Fruit fly (Drosophila melanogaster) whole organism, embryonic: ENCODE results near the gene srl.

Experiments
- Atf3 ChIP-seq: fragments of 200-800 bp; sonication (Bioruptor generic); optimal IDR thresholded peaks from 3 replicates; lab custom pipeline; 2016; ENCODE audit warnings: missing biosample characterization, missing genetic modification characterization
- Atf6 ChIP-seq: fragments of 200-800 bp; sonication (Bioruptor generic); IDR thresholded peaks from 2 replicates; pipeline ENCODE4 v1.3.6; 2022; ENCODE audit warnings: missing biosample characterization, missing genetic modification characterization
- B-H2 ChIP-seq: fragments of 200-800 bp; sonication (Bioruptor generic); optimal IDR thresholded peaks from 2 replicates; lab custom pipeline; 2018; ENCODE audit warnings: missing biosample characterization, mild to moderate bottlenecking, missing genetic modification characterization
- CG10274 ChIP-seq: fragments of 200-800 bp; sonication (Bioruptor generic); optimal IDR thresholded peaks from 3 replicates; lab custom pipeline; 2017; ENCODE audit warnings: missing biosample characterization, mild to moderate bottlenecking, missing genetic modification characterization
- CG17612 ChIP-seq: fragments of 200-800 bp; sonication (Bioruptor generic); IDR thresholded peaks from 2 replicates; pipeline ENCODE4 v1.3.6; 2022; ENCODE audit warnings: missing biosample characterization, missing genetic modification characterization
- CG18764 ChIP-seq: fragments of 200-800 bp; sonication (Bioruptor generic); optimal IDR thresholded peaks from 3 replicates; lab custom pipeline; 2016; ENCODE audit warnings: missing biosample characterization, missing genetic modification characterization
- CG2129 ChIP-seq: fragments of 200-800 bp; sonication (Bioruptor generic); IDR thresholded peaks from 2 replicates; pipeline ENCODE4 v1.3.6; 2022; ENCODE audit warnings: missing biosample characterization, missing genetic modification characterization; ENCODE audit not compliant: partially characterized antibody
- CG3065 ChIP-seq: fragments of 200-800 bp; sonication (Bioruptor generic); optimal IDR thresholded peaks from 2 replicates; lab custom pipeline; 2016; ENCODE audit warnings: missing biosample characterization, missing genetic modification characterization
- CG3281 ChIP-seq: fragments of 200-800 bp; sonication (Bioruptor generic); optimal IDR thresholded peaks from 3 replicates; lab custom pipeline; 2017; ENCODE audit warnings: missing biosample characterization, mild to moderate bottlenecking, missing genetic modification characterization
- CG4360 ChIP-seq: fragments of 200-800 bp; sonication (Bioruptor generic); IDR thresholded peaks from 2 replicates; pipeline ENCODE4 v1.3.6; 2022; ENCODE audit warnings: missing biosample characterization, missing genetic modification characterization
- CG4730 ChIP-seq: fragments of 200-800 bp; sonication (Bioruptor generic); IDR thresholded peaks from 2 replicates; pipeline ENCODE4 v1.3.6; 2022; ENCODE audit warnings: missing biosample characterization, missing genetic modification characterization
- CG7745 ChIP-seq: fragments of 200-800 bp; sonication (Bioruptor generic); optimal IDR thresholded peaks from 2 replicates; lab custom pipeline; 2018; ENCODE audit warnings: missing biosample characterization, mild to moderate bottlenecking, missing genetic modification characterization, moderate library complexity
- CG8281 ChIP-seq: fragments of 200-800 bp; sonication (Bioruptor generic); optimal IDR thresholded peaks from 2 replicates; lab custom pipeline; 2018; ENCODE audit warnings: missing biosample characterization, mild to moderate bottlenecking, missing genetic modification characterization, moderate library complexity
- CG8765 ChIP-seq: fragments of 200-800 bp; sonication (Bioruptor generic); IDR thresholded peaks from 2 replicates; pipeline ENCODE4 v1.3.6; 2022; ENCODE audit warnings: missing biosample characterization, missing genetic modification characterization
- CoRest ChIP-seq: fragments of 200-800 bp; sonication (Bioruptor generic); optimal IDR thresholded peaks from 3 replicates; lab custom pipeline; 2018; ENCODE audit warnings: missing biosample characterization, mild to moderate bottlenecking, missing genetic modification characterization, moderate library complexity
- Deaf1 ChIP-seq: fragments of 200-800 bp; optimal IDR thresholded peaks from 3 replicates; lab custom pipeline; 2019; ENCODE audit warnings: missing biosample characterization, mild to moderate bottlenecking, missing genetic modification characterization, moderate library complexity
- Dip3 ChIP-seq: fragments of 200-800 bp; sonication (Bioruptor generic); optimal IDR thresholded peaks from 3 replicates; lab custom pipeline; 2016; ENCODE audit warnings: missing biosample characterization, missing genetic modification characterization
- Doc2 ChIP-seq: fragments of 200-800 bp; sonication (Bioruptor generic); IDR thresholded peaks from 2 replicates; pipeline ENCODE4 v1.3.6; 2022; ENCODE audit warnings: missing biosample characterization, missing genetic modification characterization
- Dp ChIP-seq: fragments of 200-800 bp; sonication (Bioruptor generic); optimal IDR thresholded peaks from 2 replicates; lab custom pipeline; 2018; ENCODE audit warnings: missing biosample characterization, mild to moderate bottlenecking, missing genetic modification characterization, moderate library complexity
- Fer1 ChIP-seq: fragments of 200-800 bp; sonication (Bioruptor generic); optimal IDR thresholded peaks from 2 replicates; lab custom pipeline; 2017; ENCODE audit warnings: missing biosample characterization, mild to moderate bottlenecking, missing genetic modification characterization
- H2.0 ChIP-seq: fragments of 200-800 bp; sonication (Bioruptor generic); IDR thresholded peaks from 2 replicates; pipeline ENCODE4 v1.3.6; 2022; ENCODE audit warnings: missing biosample characterization, missing genetic modification characterization
- HLH54F ChIP-seq: fragments of 200-800 bp; sonication (Bioruptor generic); optimal IDR thresholded peaks from 3 replicates; lab custom pipeline; 2016; ENCODE audit warnings: missing biosample characterization, missing genetic modification characterization
- Med ChIP-seq: fragments of 200-800 bp; sonication (Bioruptor generic); peaks from one replicate; lab custom pipeline; 2016; ENCODE audit warnings: missing biosample characterization, missing genetic modification characterization, mild to moderate bottlenecking, inconsistent platforms, moderate library complexity
- Rx ChIP-seq: fragments of 200-800 bp; sonication (Bioruptor generic); IDR thresholded peaks from 2 replicates; pipeline ENCODE4 v1.3.6; 2022; ENCODE audit warnings: missing biosample characterization, missing genetic modification characterization
- Six4 ChIP-seq: fragments of 200-800 bp; sonication (Bioruptor generic); optimal IDR thresholded peaks from 2 replicates; lab custom pipeline; 2016; ENCODE audit warnings: missing biosample characterization, missing genetic modification characterization
- Stat92E ChIP-seq, 3 experiments: fragments of >200 bp in 2 of 3; fragments of 200-800 bp in 1 of 3; sonication (Bioruptor generic) in 1 of 3; optimal IDR thresholded peaks; 2 replicates each; lab custom pipeline; 2017 to 2019; ENCODE audit warnings: missing biosample characterization in 3 of 3, missing genetic modification characterization in 3 of 3, mild to moderate bottlenecking in 1 of 3, moderate library complexity in 1 of 3
- TFAM ChIP-seq: fragments of 200-800 bp; sonication (Bioruptor generic); optimal IDR thresholded peaks from 2 replicates; lab custom pipeline; 2017; ENCODE audit warnings: missing biosample characterization, missing genetic modification characterization, inconsistent platforms
- al ChIP-seq: fragments of 200-800 bp; sonication (Bioruptor generic); IDR thresholded peaks from 2 replicates; pipeline ENCODE4 v1.3.6; 2022; ENCODE audit warnings: missing biosample characterization, missing genetic modification characterization
- az2 ChIP-seq: fragments of 200-800 bp; sonication (Bioruptor generic); optimal IDR thresholded peaks from 3 replicates; lab custom pipeline; 2016; ENCODE audit warnings: missing biosample characterization, missing genetic modification characterization
- bigmax ChIP-seq: fragments of 200-800 bp; sonication (Bioruptor generic); optimal IDR thresholded peaks from 2 replicates; lab custom pipeline; 2018; ENCODE audit warnings: missing biosample characterization, mild to moderate bottlenecking, missing genetic modification characterization
- bowl ChIP-seq: fragments of 200-800 bp; sonication (Bioruptor generic); IDR thresholded peaks from 2 replicates; pipeline ENCODE4 v1.3.6; 2022; ENCODE audit warnings: missing biosample characterization, missing genetic modification characterization
- dan ChIP-seq: fragments of 200-800 bp; sonication (Bioruptor generic); IDR thresholded peaks from 2 replicates; pipeline ENCODE4 v1.3.6; 2022; ENCODE audit warnings: missing biosample characterization, missing genetic modification characterization
- dimm ChIP-seq: fragments of 200-800 bp; sonication (Bioruptor generic); IDR thresholded peaks from 2 replicates; pipeline ENCODE4 v1.3.6; 2022; ENCODE audit warnings: missing biosample characterization, missing genetic modification characterization
- fru ChIP-seq: fragments of >200 bp; optimal IDR thresholded peaks from 2 replicates; lab custom pipeline; 2017
- gce ChIP-seq: fragments of 200-800 bp; sonication (Bioruptor generic); IDR thresholded peaks from 3 replicates; pipeline ENCODE4 v1.3.6; 2022; ENCODE audit warnings: missing biosample characterization, missing genetic modification characterization
- ham ChIP-seq: fragments of 200-800 bp; sonication (Bioruptor generic); IDR thresholded peaks from 2 replicates; pipeline ENCODE4 v1.3.6; 2022; ENCODE audit warnings: missing biosample characterization, missing genetic modification characterization
- her ChIP-seq: fragments of 200-800 bp; sonication (Bioruptor generic); optimal IDR thresholded peaks from 2 replicates; lab custom pipeline; 2016; ENCODE audit warnings: missing biosample characterization, missing genetic modification characterization
- hkb ChIP-seq, 2 experiments: fragments of 200-800 bp in 1 of 2; fragments of >200 bp in 1 of 2; sonication (Bioruptor generic) in 1 of 2; IDR thresholded peaks in 1 of 2; optimal IDR thresholded peaks in 1 of 2; 2 replicates each; pipeline versions ENCODE4 v1.3.6 to Lab custom; 2017 to 2022; ENCODE audit warnings: missing biosample characterization in 1 of 2, missing genetic modification characterization in 1 of 2
- inv ChIP-seq: fragments of 200-800 bp; sonication (Bioruptor generic); IDR thresholded peaks from 2 replicates; pipeline ENCODE4 v1.3.6; 2022; ENCODE audit warnings: missing biosample characterization, missing genetic modification characterization; ENCODE audit not compliant: partially characterized antibody
- kni ChIP-seq: fragments of 200-800 bp; sonication (Bioruptor generic); optimal IDR thresholded peaks from 3 replicates; lab custom pipeline; 2017; ENCODE audit warnings: mild to moderate bottlenecking, missing biosample characterization, missing genetic modification reagents, missing genetic modification characterization
- nerfin-1 ChIP-seq: fragments of 200-800 bp; sonication (Bioruptor generic); optimal IDR thresholded peaks from 3 replicates; lab custom pipeline; 2019; ENCODE audit warnings: missing biosample characterization, mild to moderate bottlenecking, missing genetic modification characterization, moderate library complexity
- pb ChIP-seq: fragments of 200-800 bp; sonication (Bioruptor generic); optimal IDR thresholded peaks from 3 replicates; lab custom pipeline; 2016; ENCODE audit warnings: missing biosample characterization, missing genetic modification characterization
- pnt ChIP-seq: fragments of 200-800 bp; sonication (Bioruptor generic); optimal IDR thresholded peaks from 3 replicates; lab custom pipeline; 2016; ENCODE audit warnings: missing biosample characterization, missing genetic modification characterization
- prd ChIP-seq, 3 experiments: fragments of >200 bp in 2 of 3; fragments of 200-800 bp in 1 of 3; sonication (Bioruptor generic) in 1 of 3; optimal IDR thresholded peaks in 2 of 3; IDR thresholded peaks in 1 of 3; 2 replicates in 2 of 3; 3 replicates in 1 of 3; pipeline versions ENCODE4 v1.3.6 to Lab custom; 2017 to 2022; ENCODE audit warnings: missing biosample characterization in 1 of 3, missing genetic modification characterization in 1 of 3
- psq ChIP-seq: fragments of 200-800 bp; sonication (Bioruptor generic); optimal IDR thresholded peaks from 2 replicates; lab custom pipeline; 2017; ENCODE audit warnings: missing biosample characterization, missing genetic modification characterization
- run ChIP-seq: fragments of 200-800 bp; sonication (Bioruptor generic); optimal IDR thresholded peaks from 3 replicates; lab custom pipeline; 2018; ENCODE audit warnings: missing biosample characterization, mild to moderate bottlenecking, missing genetic modification characterization
- scrt ChIP-seq: fragments of 200-800 bp; sonication (Bioruptor generic); optimal IDR thresholded peaks from 2 replicates; lab custom pipeline; 2018; ENCODE audit warnings: missing biosample characterization, mild to moderate bottlenecking, missing genetic modification characterization, moderate library complexity
- vfl ChIP-seq: fragments of 200-800 bp; sonication (Bioruptor generic); optimal IDR thresholded peaks from 2 replicates; lab custom pipeline; 2016; ENCODE audit warnings: missing biosample characterization, missing genetic modification characterization
- wek ChIP-seq: fragments of 200-800 bp; sonication (Bioruptor generic); optimal IDR thresholded peaks from 3 replicates; lab custom pipeline; 2018; ENCODE audit warnings: missing biosample characterization, mild to moderate bottlenecking, missing genetic modification characterization, moderate library complexity

srl gene

DNA sequence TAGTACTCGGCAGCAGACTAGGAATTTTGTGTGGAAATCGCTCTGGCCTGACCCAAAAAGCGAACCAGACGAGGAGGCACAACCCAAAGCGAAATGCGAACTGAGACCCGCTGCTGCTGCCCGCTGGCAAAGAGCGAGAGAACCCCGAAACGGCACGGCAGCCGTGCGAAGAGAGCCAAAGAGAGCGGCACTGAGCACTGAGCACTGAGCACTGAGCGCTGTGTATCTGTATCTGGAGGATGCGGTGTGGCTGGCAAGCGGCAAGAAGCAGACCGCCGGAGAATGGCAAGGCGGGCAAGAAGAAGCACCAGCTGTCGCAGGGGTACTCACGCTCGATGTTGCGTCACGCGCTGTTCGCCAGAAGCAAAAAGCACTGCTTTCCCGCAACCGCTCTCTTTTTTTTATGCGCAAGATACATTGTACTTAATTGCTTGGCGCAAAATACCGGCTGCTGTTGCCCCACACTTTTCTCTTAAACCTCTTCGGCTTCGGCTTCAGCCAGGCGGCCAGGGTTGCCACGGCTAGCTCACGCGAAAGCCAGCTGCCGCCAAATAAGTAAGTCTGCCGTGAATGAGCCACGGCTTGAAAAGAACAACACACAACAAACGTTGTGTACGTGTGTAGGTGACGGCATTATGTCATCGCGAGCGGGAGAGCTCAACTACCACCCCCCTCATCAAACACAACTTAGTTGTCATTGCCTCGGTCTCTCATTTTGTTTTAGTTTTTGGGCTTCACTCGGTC, 24.2 kb upstream of the srl start (continued):
- TF ChIP-seq al (GFP tag; lab: Robert Waterston, UW) (no peak), CG8765 (GFP tag; lab: Robert Waterston, UW) (peak; percentile 36; the same call in 1 of the 2 replicates), CG17612 (GFP tag; lab: Robert Waterston, UW) (no peak), CG7745 (tag; lab: Kevin White, UChicago) (no peak), Stat92E (GFP tag; optimal IDR thresholded peaks at IDR 0.05; lab: Kevin White, UChicago) (no peak), CG8281 (tag; lab: Kevin White, UChicago) (no peak), CG3281 (GFP tag; lab: Kevin White, UChicago) (no peak), Six4 (GFP tag; lab: Kevin White, UChicago) (no peak), ham (no peak), dan (GFP tag; lab: Robert Waterston, UW) (no peak), CoRest (tag; lab: Kevin White, UChicago) (no peak), Deaf1 (tag; lab: Kevin White, UChicago) (peak; percentile 64), wek (GFP tag; lab: Kevin White, UChicago) (peak; percentile 44), Atf6 (peak; percentile 27; the same call in 1 of the 2 replicates), H2.0 (GFP tag; lab: Robert Waterston, UW) (no peak), fru (lab: Kevin White, UChicago) (no peak), CG10274 (GFP tag; lab: Kevin White, UChicago) (no peak), Med (GFP tag; lab: Kevin White, UChicago) (peak; percentile 87), psq (GFP tag; lab: Kevin White, UChicago) (no peak), run (tag; lab: Kevin White, UChicago) (no peak), nerfin-1 (no peak), TFAM (GFP tag; lab: Kevin White, UChicago) (no peak), CG4360 (GFP tag; lab: Robert Waterston, UW) (peak; percentile 52; the same call in 1 of the 2 replicates), Dip3 (GFP tag; lab: Kevin White, UChicago) (no peak), B-H2 (GFP tag; lab: Kevin White, UChicago) (no peak), pnt (no peak), prd (optimal IDR thresholded peaks at IDR 0.05; lab: Kevin White, UChicago) (no peak), prd (GFP tag; IDR thresholded peaks at IDR 0.05; lab: Robert Waterston, UW) (no peak), hkb (optimal IDR thresholded peaks at IDR 0.05; lab: Kevin White, UChicago) (no peak), hkb (GFP tag; IDR thresholded peaks at IDR 0.05; lab: Robert Waterston, UW) (peak; percentile 46; the same call in 1 of the 2 replicates), Rx (no peak), inv (GFP tag; lab: Robert Waterston, UW) (no peak), her (GFP tag; lab: Kevin White, UChicago) (peak; percentile 10), az2 (GFP tag; lab: Kevin White, UChicago) (no peak), Doc2 (GFP tag; lab: Robert Waterston, UW) (no peak), bowl (0 out of 2 replicates have a peak, but pooled peaks have one; percentile 46), Atf3 (GFP tag; lab: Kevin White, UChicago) (peak; percentile 49), HLH54F (no peak), bigmax (GFP tag; lab: Kevin White, UChicago) (no peak), gce (GFP tag; lab: Robert Waterston, UW) (peak; percentile 43; the same call in 1 of the 3 replicates), scrt (GFP tag; lab: Kevin White, UChicago) (peak; percentile 47), vfl (GFP tag; lab: Kevin White, UChicago) (no peak), CG2129 (GFP tag; lab: Robert Waterston, UW) (no peak), CG4730 (no peak), Dp (GFP tag; lab: Kevin White, UChicago) (peak; percentile 4), CG18764 (GFP tag; lab: Kevin White, UChicago) (no peak), pb (GFP tag; lab: Kevin White, UChicago) (no peak), kni (GFP tag; lab: Kevin White, UChicago) (peak; percentile 91), CG3065 (GFP tag; lab: Kevin White, UChicago) (no peak), dimm (no peak), Fer1 (GFP tag; lab: Kevin White, UChicago) (peak; percentile 49)
